Fruit fly (Drosophila melanogaster) whole organism: ENCODE data around the gene CG9673.

ENCODE experiments used
- CG8478 ChIP-seq: fragments of >200 bp; optimal IDR thresholded peaks from 2 replicates; lab custom pipeline; 2018; ENCODE audit warnings: inconsistent platforms
- Dll ChIP-seq: fragments of >200 bp; optimal IDR thresholded peaks from 2 replicates; lab custom pipeline; 2017
- EcR ChIP-seq, 2 experiments: fragments of >200 bp; optimal IDR thresholded peaks; 2 replicates each; lab custom pipeline; 2017; ENCODE audit warnings: missing biosample characterization in 2 of 2, missing genetic modification characterization in 2 of 2, missing genetic modification reagents in 2 of 2
- pan ChIP-seq: fragments of >200 bp; optimal IDR thresholded peaks from 2 replicates; lab custom pipeline; 2017
- psq ChIP-seq: fragments of >200 bp; optimal IDR thresholded peaks from 2 replicates; lab custom pipeline; 2017
- usp ChIP-seq: fragments of >200 bp; optimal IDR thresholded peaks from 2 replicates; lab custom pipeline; 2017; ENCODE audit warnings: missing biosample characterization, missing genetic modification characterization, mixed read lengths

DNA sequence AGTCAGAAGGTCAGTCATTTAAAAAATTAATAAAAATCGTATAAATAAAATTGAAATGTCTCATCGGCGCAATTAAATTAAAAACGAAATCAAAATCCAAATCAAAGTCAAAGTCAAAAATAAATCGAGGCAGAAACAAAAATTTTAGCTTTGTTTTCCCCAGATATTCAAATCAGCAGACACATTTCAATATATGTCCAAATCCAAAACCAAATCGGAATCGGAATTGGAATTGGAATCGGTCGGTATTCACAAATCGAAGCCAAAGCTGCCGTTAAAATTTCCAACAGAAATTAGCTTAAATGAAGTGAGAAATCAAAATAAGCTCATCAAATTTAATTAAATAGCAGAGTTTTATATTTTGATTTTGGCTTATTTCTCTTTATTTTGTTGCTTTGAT, 32.5 kb upstream of the CG9673 start:
- no peak for TF ChIP-seq usp (GFP tag; lab: Kevin White, UChicago)
- no peak for TF ChIP-seq pan (lab: Kevin White, UChicago)
- no peak for TF ChIP-seq CG8478
- no peak for TF ChIP-seq psq (lab: Kevin White, UChicago)
- no peak for TF ChIP-seq EcR (GFP tag; optimal IDR thresholded peaks at IDR 0.05; lab: Kevin White, UChicago)
- no peak for TF ChIP-seq Dll (lab: Kevin White, UChicago)
